Fruit fly (Drosophila melanogaster): ENCODE measurements around the gene Mau2.
A peak's percentile ranks its signal among the peaks of the same experiment; 100 is the strongest.

Gene Mau2

dm6 chr3R:15218824-15219576, 10.0 kb downstream of the Mau2 start, which contains the start of the genes SIDL and CG12241 (continued):
- TF ChIP-seq so (GFP tag; IDR thresholded peaks at IDR 0.05): no peak
- no peak for TF ChIP-seq br (optimal IDR thresholded peaks at IDR 0.05)
- TF ChIP-seq dan (GFP tag; IDR thresholded peaks at IDR 0.05): peak; percentile 50; the same call in 1 of the 2 replicates
- peak; percentile 96 for TF ChIP-seq CG6689 (GFP tag; IDR thresholded peaks at IDR 0.05)
- peak; percentile 77 for TF ChIP-seq kah (GFP tag; optimal IDR thresholded peaks at IDR 0.05)
- TF ChIP-seq CG30431 (GFP tag; optimal IDR thresholded peaks at IDR 0.05): no peak
- peak; percentile 42 for TF ChIP-seq CG30020 (tag; optimal IDR thresholded peaks at IDR 0.05)
- peak; percentile 25 for TF ChIP-seq tx (GFP tag; optimal IDR thresholded peaks at IDR 0.05)
- TF ChIP-seq CG14441 (GFP tag; IDR thresholded peaks at IDR 0.05): peak; percentile 96
- TF ChIP-seq sd (tag; optimal IDR thresholded peaks at IDR 0.05): no peak
- no peak for TF ChIP-seq abd-A (tag; optimal IDR thresholded peaks at IDR 0.05)
- TF ChIP-seq Dll (GFP tag; IDR thresholded peaks at IDR 0.05; ENCODE audit: partially characterized antibody): 0 out of 4 replicates have a peak, but pooled peaks have one; percentile 41
- peak; percentile 87 for TF ChIP-seq bcd (GFP tag; optimal IDR thresholded peaks at IDR 0.05)
- peak; percentile 73 for TF ChIP-seq CG14710 (tag; optimal IDR thresholded peaks at IDR 0.05)
- TF ChIP-seq cg (GFP tag; optimal IDR thresholded peaks at IDR 0.05): no peak
- no peak for TF ChIP-seq corto (GFP tag; optimal IDR thresholded peaks at IDR 0.05)
- no peak for TF ChIP-seq insv (GFP tag; optimal IDR thresholded peaks at IDR 0.05)
- TF ChIP-seq CG3847 (GFP tag; IDR thresholded peaks at IDR 0.05): peak; percentile 52; the same call in 1 of the 2 replicates
- peak; percentile 80; the same call in 2 of the 3 replicates for TF ChIP-seq C15 (GFP tag; IDR thresholded peaks at IDR 0.05)
- TF ChIP-seq CG12299 (tag; optimal IDR thresholded peaks at IDR 0.05): peak; percentile 48
- no peak for TF ChIP-seq CG7963 (GFP tag; IDR thresholded peaks at IDR 0.05; ENCODE audit: partially characterized antibody)
- peak; percentile 46 for TF ChIP-seq gcm (GFP tag; optimal IDR thresholded peaks at IDR 0.05)
- peak; percentile 73 to 87 for TF ChIP-seq dpn (GFP tag; optimal IDR thresholded peaks at IDR 0.05)
- peak; percentile 85 for TF ChIP-seq CG15514 (GFP tag; optimal IDR thresholded peaks at IDR 0.05)
- no peak for TF ChIP-seq Hmx (GFP tag; optimal IDR thresholded peaks at IDR 0.05)
- TF ChIP-seq danr (GFP tag; IDR thresholded peaks at IDR 0.05): peak; percentile 87
- peak; percentile 61 for TF ChIP-seq az2 (GFP tag; optimal IDR thresholded peaks at IDR 0.05)
- TF ChIP-seq CG8359 (GFP tag; optimal IDR thresholded peaks at IDR 0.05; ENCODE audit: borderline replicate concordance): no peak
- no peak for TF ChIP-seq otp (GFP tag; IDR thresholded peaks at IDR 0.05)
- TF ChIP-seq CG9797 (GFP tag; optimal IDR thresholded peaks at IDR 0.05): peak; percentile 23
- TF ChIP-seq CG9437 (GFP tag; optimal IDR thresholded peaks at IDR 0.05): peak; percentile 62
- peak; percentile 16 for TF ChIP-seq CG10565 (GFP tag; optimal IDR thresholded peaks at IDR 0.05)
- TF ChIP-seq ranshi (GFP tag; IDR thresholded peaks at IDR 0.05): peak; percentile 96
- peak; percentile 20 for TF ChIP-seq Atf3 (GFP tag; optimal IDR thresholded peaks at IDR 0.05)
- TF ChIP-seq CG31365 (tag; optimal IDR thresholded peaks at IDR 0.05): peak; percentile 27
- no peak for TF ChIP-seq Jarid2 (GFP tag; optimal IDR thresholded peaks at IDR 0.05)
- TF ChIP-seq h (optimal IDR thresholded peaks at IDR 0.05): no peak
- peak; percentile 73 for TF ChIP-seq pb (GFP tag; optimal IDR thresholded peaks at IDR 0.05)
- TF ChIP-seq CG12219 (GFP tag; optimal IDR thresholded peaks at IDR 0.05): no peak
- peak; percentile 79 for TF ChIP-seq lbe (GFP tag; optimal IDR thresholded peaks at IDR 0.05)
- no peak for TF ChIP-seq ab (GFP tag; optimal IDR thresholded peaks at IDR 0.05)
- peak; percentile 82 for TF ChIP-seq gce (GFP tag; IDR thresholded peaks at IDR 0.05)
- TF ChIP-seq CG9609 (GFP tag; optimal IDR thresholded peaks at IDR 0.05): peak; percentile 24
- TF ChIP-seq CG11085 (GFP tag; IDR thresholded peaks at IDR 0.05): peak; percentile 89
- TF ChIP-seq lola (GFP tag; optimal IDR thresholded peaks at IDR 0.05): peak in 1 of 3 experiments; percentile 45
- peak; percentile 61 for TF ChIP-seq grn (GFP tag; optimal IDR thresholded peaks at IDR 0.05)
- no peak for TF ChIP-seq CG6813 (GFP tag; optimal IDR thresholded peaks at IDR 0.05)
- TF ChIP-seq Six4 (GFP tag; optimal IDR thresholded peaks at IDR 0.05): peak; percentile 65
- TF ChIP-seq CG6765 (GFP tag; optimal IDR thresholded peaks at IDR 0.05): peak; percentile 68

Measured in whole organism, embryonic.